Worm (Caenorhabditis elegans) whole organism, early embryonic: ENCODE data around the gene F21F8.5.

Experiments
- B0310.2 ChIP-seq: sonication (generic microtip); optimal IDR thresholded peaks from 2 replicates; lab custom pipeline; 2016; ENCODE audit warnings: mild to moderate bottlenecking, missing genetic modification characterization, missing compliant biosample characterization
- F13C5.2 ChIP-seq: sonication (generic microtip); optimal IDR thresholded peaks from 2 replicates; lab custom pipeline; 2017; ENCODE audit warnings: mild to moderate bottlenecking, missing genetic modification characterization, inconsistent platforms, missing compliant biosample characterization
- aly-1 ChIP-seq: sonication (generic microtip); optimal IDR thresholded peaks from 2 replicates; lab custom pipeline; 2016; ENCODE audit warnings: missing genetic modification characterization, missing compliant biosample characterization
- ama-1 ChIP-seq: fragments of 150-350 bp; optimal IDR thresholded peaks from 2 replicates; lab custom pipeline; 2014
- ceh-13 ChIP-seq: fragments of 200-800 bp; sonication (Bioruptor generic); optimal IDR thresholded peaks from 2 replicates; lab custom pipeline; 2018; ENCODE audit warnings: mild to moderate bottlenecking, missing genetic modification characterization, missing compliant biosample characterization
- ceh-36 ChIP-seq: sonication (generic microtip); optimal IDR thresholded peaks from 2 replicates; lab custom pipeline; 2016; ENCODE audit warnings: missing genetic modification characterization, inconsistent platforms, missing compliant biosample characterization
- ets-7 ChIP-seq: sonication (generic microtip); optimal IDR thresholded peaks from 2 replicates; lab custom pipeline; 2016; ENCODE audit warnings: missing genotype, missing genetic modification characterization, missing compliant biosample characterization
- flt-1 ChIP-seq: fragments of 200-800 bp; sonication (Bioruptor generic); IDR thresholded peaks from 2 replicates; pipeline ENCODE4 v1.3.6; 2022; ENCODE audit warnings: missing genetic modification characterization, missing compliant biosample characterization
- hmbx-1 ChIP-seq: sonication (generic microtip); optimal IDR thresholded peaks from 2 replicates; lab custom pipeline; 2016; ENCODE audit warnings: mild to moderate bottlenecking, missing genetic modification characterization, missing compliant biosample characterization
- hmg-4 ChIP-seq: fragments of 200-800 bp; sonication (Bioruptor generic); optimal IDR thresholded peaks from 2 replicates; lab custom pipeline; 2018; ENCODE audit warnings: mild to moderate bottlenecking, missing genetic modification characterization, missing compliant biosample characterization
- hnd-1 ChIP-seq: sonication (generic microtip); optimal IDR thresholded peaks from 2 replicates; lab custom pipeline; 2016; ENCODE audit warnings: missing genetic modification characterization, missing compliant biosample characterization
- pes-1 ChIP-seq: fragments of 200-800 bp; sonication (Bioruptor generic); IDR thresholded peaks from 2 replicates; pipeline ENCODE4 v1.3.6; 2022; ENCODE audit warnings: missing genetic modification reagents, missing genetic modification characterization, missing compliant biosample characterization
- scrt-1 ChIP-seq: fragments of 200-800 bp; sonication (Bioruptor generic); IDR thresholded peaks from 2 replicates; pipeline ENCODE4 v1.3.6; 2022; ENCODE audit warnings: missing genetic modification characterization, missing compliant biosample characterization
- sea-1 ChIP-seq: fragments of 200-800 bp; sonication (Bioruptor generic); conservative IDR thresholded peaks from 2 replicates; pipeline ENCODE4 v1.3.6; 2022; ENCODE audit warnings: missing genetic modification characterization, missing compliant biosample characterization
- tbx-11 ChIP-seq: fragments of 200-800 bp; sonication (Bioruptor generic); IDR thresholded peaks from 2 replicates; pipeline ENCODE4 v1.3.6; 2022; ENCODE audit warnings: missing genetic modification characterization, missing compliant biosample characterization
- tbx-37 ChIP-seq: fragments of 200-800 bp; sonication (Bioruptor generic); conservative IDR thresholded peaks from 2 replicates; pipeline ENCODE4 v1.3.6; 2022; ENCODE audit warnings: missing genetic modification reagents, missing genetic modification characterization, missing compliant biosample characterization
- tra-4 ChIP-seq: sonication (generic microtip); optimal IDR thresholded peaks from 2 replicates; lab custom pipeline; 2017; ENCODE audit warnings: missing genetic modification characterization, missing compliant biosample characterization

F21F8.5 gene

ce11 chrV:8285455-8285854 lies 19.3 kb upstream of the F21F8.5 start:
- no peak for TF ChIP-seq ceh-13
- TF ChIP-seq flt-1 (GFP tag; lab: Robert Waterston, UW): no peak
- TF ChIP-seq hnd-1 (tag; lab: Kevin White, UChicago): no peak
- no peak for TF ChIP-seq aly-1
- no peak for TF ChIP-seq tbx-11 (GFP tag; lab: Robert Waterston, UW)
- no peak for TF ChIP-seq sea-1 (GFP tag; lab: Robert Waterston, UW)
- TF ChIP-seq tra-4 (tag; lab: Kevin White, UChicago): no peak
- TF ChIP-seq ets-7 (tag; lab: Kevin White, UChicago): no peak
- no peak for TF ChIP-seq hmbx-1
- TF ChIP-seq pes-1 (GFP tag; lab: Robert Waterston, UW): no peak
- TF ChIP-seq ama-1 (lab: Kevin White, UChicago): no peak
- TF ChIP-seq tbx-37: no peak

ce11 chrV:8284800-8285199 lies 18.7 kb upstream of the F21F8.5 start, which contains the start of gene slc-17.5:
Gene slc-17.5 (minus strand): TSS chrV:8284900.
- no peak for TF ChIP-seq tbx-37
- TF ChIP-seq pes-1 (GFP tag; lab: Robert Waterston, UW): no peak
- no peak for TF ChIP-seq B0310.2 (tag; lab: Kevin White, UChicago)
- no peak for TF ChIP-seq flt-1 (GFP tag; lab: Robert Waterston, UW)

ce11 chrV:8282933-8283332 lies 16.8 kb upstream of the F21F8.5 start:
- no peak for TF ChIP-seq hmg-4 (GFP tag; lab: Kevin White, UChicago)
- TF ChIP-seq tbx-37: no peak
- TF ChIP-seq hnd-1 (tag; lab: Kevin White, UChicago): no peak
- TF ChIP-seq ceh-13: no peak
- no peak for TF ChIP-seq pes-1 (GFP tag; lab: Robert Waterston, UW)

DNA sequence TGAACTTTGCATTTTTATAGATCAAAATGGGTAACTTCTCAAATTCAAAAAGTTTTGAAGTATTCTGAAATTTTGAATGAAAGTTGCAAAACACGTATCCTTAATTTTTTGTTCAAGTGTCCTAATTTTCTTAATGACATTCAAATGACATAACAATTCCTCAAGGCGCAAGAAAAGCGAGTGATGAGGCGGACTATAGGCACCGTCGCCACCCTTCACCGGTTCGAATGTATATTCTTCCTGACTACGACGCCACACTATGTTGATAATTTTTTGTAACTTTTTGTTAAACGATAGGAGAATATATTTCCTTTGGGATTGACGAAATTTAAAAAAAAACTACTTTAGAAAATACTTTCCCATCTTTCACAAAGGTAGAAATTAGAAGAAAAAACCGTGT lies 15.5 kb upstream of the F21F8.5 start:
- TF ChIP-seq pes-1 (GFP tag; lab: Robert Waterston, UW) (no peak), ceh-13 (no peak), hmg-4 (GFP tag; lab: Kevin White, UChicago) (no peak), hnd-1 (tag; lab: Kevin White, UChicago) (no peak), ama-1 (lab: Kevin White, UChicago) (no peak), ceh-36 (tag; lab: Kevin White, UChicago) (no peak), tra-4 (tag; lab: Kevin White, UChicago) (no peak)

DNA sequence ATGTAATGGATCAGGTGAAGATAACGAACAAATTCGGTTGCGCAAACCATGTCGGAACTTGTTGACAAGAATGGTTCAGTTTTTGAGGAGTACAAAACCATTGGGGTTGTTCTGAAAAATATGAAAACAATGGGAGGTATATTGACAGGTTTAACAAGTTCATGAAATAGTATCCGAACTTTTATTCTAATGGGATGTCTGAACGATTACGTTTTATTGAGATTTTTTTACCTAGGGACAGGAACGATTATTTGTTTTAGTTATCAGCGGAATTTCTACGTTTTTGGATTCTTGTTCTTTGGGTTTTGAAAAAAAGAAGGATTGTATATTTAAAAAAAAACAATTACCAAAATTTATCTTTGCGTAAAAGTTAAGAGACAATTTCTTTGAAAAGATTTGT lies 14.6 kb upstream of the F21F8.5 start, which contains the start of gene str-135:
TSS of gene str-135 (minus strand) at position 101 of the 400 bp plus-strand sequence.
- TF ChIP-seq ets-7 (tag; lab: Kevin White, UChicago): no peak
- TF ChIP-seq hnd-1 (tag; lab: Kevin White, UChicago): no peak
- no peak for TF ChIP-seq tbx-37
- TF ChIP-seq scrt-1 (GFP tag; lab: Robert Waterston, UW): no peak
- no peak for TF ChIP-seq hmbx-1
- no peak for TF ChIP-seq flt-1 (GFP tag; lab: Robert Waterston, UW)
- no peak for TF ChIP-seq F13C5.2 (tag; lab: Kevin White, UChicago)
- TF ChIP-seq pes-1 (GFP tag; lab: Robert Waterston, UW): no peak
- TF ChIP-seq hmg-4 (GFP tag; lab: Kevin White, UChicago): no peak
- no peak for TF ChIP-seq B0310.2 (tag; lab: Kevin White, UChicago)
- no peak for TF ChIP-seq tbx-11 (GFP tag; lab: Robert Waterston, UW)
- no peak for TF ChIP-seq sea-1 (GFP tag; lab: Robert Waterston, UW)
- TF ChIP-seq tra-4 (tag; lab: Kevin White, UChicago): no peak
- TF ChIP-seq ceh-36 (tag; lab: Kevin White, UChicago): no peak
- TF ChIP-seq ceh-13: no peak
- no peak for TF ChIP-seq aly-1
- TF ChIP-seq ama-1 (lab: Kevin White, UChicago): no peak

DNA sequence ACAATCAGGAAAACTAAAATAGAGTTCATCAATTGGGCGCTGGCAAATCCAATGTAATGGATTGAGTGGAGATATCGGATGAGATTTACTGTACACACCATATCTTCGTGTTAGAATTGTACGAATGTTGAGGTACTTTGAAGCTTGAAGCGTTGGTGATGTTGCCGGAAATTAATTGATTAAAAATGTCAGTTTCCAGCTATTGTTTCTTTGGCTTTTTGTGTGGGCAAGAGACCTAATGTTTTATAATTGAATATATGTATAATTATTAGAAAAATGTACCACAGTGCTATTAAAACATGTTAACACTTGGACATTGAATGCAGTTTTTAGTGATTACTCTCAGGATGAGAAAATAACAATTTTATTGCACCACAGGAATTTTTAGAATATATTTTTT lies 12.7 kb upstream of the F21F8.5 start, which contains the start of gene str-136:
TSS of gene str-136 (minus strand) at position 101 of the 400 bp plus-strand sequence.
- no peak for TF ChIP-seq B0310.2 (tag; lab: Kevin White, UChicago)
- TF ChIP-seq flt-1 (GFP tag; lab: Robert Waterston, UW): no peak
- TF ChIP-seq tra-4 (tag; lab: Kevin White, UChicago): no peak
- TF ChIP-seq tbx-37: no peak
- TF ChIP-seq aly-1: no peak
- no peak for TF ChIP-seq pes-1 (GFP tag; lab: Robert Waterston, UW)
- no peak for TF ChIP-seq ets-7 (tag; lab: Kevin White, UChicago)
- no peak for TF ChIP-seq scrt-1 (GFP tag; lab: Robert Waterston, UW)
- TF ChIP-seq hmbx-1: no peak
- no peak for TF ChIP-seq ceh-13
- TF ChIP-seq sea-1 (GFP tag; lab: Robert Waterston, UW): no peak
- no peak for TF ChIP-seq hmg-4 (GFP tag; lab: Kevin White, UChicago)
- no peak for TF ChIP-seq hnd-1 (tag; lab: Kevin White, UChicago)

DNA sequence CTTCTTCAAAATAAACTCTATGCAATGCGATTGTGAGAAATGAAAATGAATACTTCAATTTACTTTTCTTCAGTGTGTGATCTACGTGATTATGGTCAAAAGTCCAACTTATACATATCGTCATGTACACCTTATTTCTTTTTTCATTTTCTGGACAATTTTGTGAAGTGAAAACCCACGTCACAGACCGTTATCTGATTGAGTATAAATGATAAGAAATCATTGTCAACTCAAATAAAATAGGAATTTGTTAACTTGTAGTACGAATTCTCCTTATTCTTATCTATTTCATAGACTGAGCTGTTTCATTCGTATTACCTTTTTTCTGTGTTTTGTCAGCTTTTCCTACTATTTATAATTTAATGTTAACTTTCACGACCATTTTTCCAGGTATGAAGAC lies 5.9 kb upstream of the F21F8.5 start, which contains the start of gene asp-5:
TSS of gene asp-5 (plus strand) at position 391 of the 400 bp plus-strand sequence.
- TF ChIP-seq sea-1 (GFP tag; lab: Robert Waterston, UW) (no peak), F13C5.2 (tag; lab: Kevin White, UChicago) (no peak), hnd-1 (tag; lab: Kevin White, UChicago) (no peak), tra-4 (tag; lab: Kevin White, UChicago) (no peak), B0310.2 (tag; lab: Kevin White, UChicago) (no peak), tbx-37 (no peak), aly-1 (no peak), ceh-13 (no peak), hmg-4 (GFP tag; lab: Kevin White, UChicago) (no peak), hmbx-1 (no peak)

ce11 chrV:8271395-8271794 lies 5.3 kb upstream of the F21F8.5 start:
- TF ChIP-seq hnd-1 (tag; lab: Kevin White, UChicago) (no peak), hmg-4 (GFP tag; lab: Kevin White, UChicago) (no peak), ceh-36 (tag; lab: Kevin White, UChicago) (no peak), pes-1 (GFP tag; lab: Robert Waterston, UW) (no peak), ets-7 (tag; lab: Kevin White, UChicago) (no peak), tbx-11 (GFP tag; lab: Robert Waterston, UW) (no peak), tbx-37 (no peak), ama-1 (lab: Kevin White, UChicago) (no peak), tra-4 (tag; lab: Kevin White, UChicago) (no peak), scrt-1 (GFP tag; lab: Robert Waterston, UW) (no peak), hmbx-1 (no peak), F13C5.2 (tag; lab: Kevin White, UChicago) (no peak), sea-1 (GFP tag; lab: Robert Waterston, UW) (no peak), ceh-13 (no peak), B0310.2 (tag; lab: Kevin White, UChicago) (no peak), aly-1 (no peak), flt-1 (GFP tag; lab: Robert Waterston, UW) (no peak)
